Worm (Caenorhabditis elegans): Measurements from ENCODE around the gene M01H9.10.
A peak's percentile ranks its signal among the peaks of the same experiment; 100 is the strongest.

Gene M01H9.10

DNA sequence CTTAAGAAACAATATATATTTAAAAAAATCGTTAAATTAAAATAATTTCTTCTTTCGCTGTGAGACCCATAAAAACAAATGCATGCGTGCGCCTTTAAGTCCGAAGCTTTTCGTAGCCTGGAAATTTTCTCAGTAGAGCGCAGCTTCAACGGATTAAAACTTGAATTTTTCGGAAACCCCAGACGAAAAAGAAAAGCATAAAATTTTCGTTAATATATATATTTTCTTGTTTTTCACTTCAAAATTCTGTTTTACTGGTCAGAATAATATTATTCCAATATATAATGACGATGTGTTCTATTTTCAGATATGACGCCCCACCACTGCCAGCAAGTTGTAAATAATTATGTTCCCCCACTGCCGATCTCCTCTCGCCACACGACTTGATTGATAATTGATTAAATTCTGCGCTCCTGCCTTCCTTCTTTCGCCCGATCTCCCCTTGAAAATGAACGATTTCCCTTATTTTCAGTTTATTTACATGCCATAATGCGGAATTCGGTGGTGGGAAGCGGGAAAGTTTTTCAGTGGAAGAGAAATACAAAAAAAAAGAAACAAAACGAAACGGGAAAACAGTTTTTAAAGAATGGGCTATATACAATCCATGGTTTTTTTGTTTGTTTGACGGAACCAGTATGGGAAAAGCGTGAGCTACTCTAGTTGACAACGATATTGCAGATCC, 11.7 kb downstream of the M01H9.10 start:
- TF ChIP-seq dao-5 (tag; optimal IDR thresholded peaks at IDR 0.05) (no peak), him-1 (tag; optimal IDR thresholded peaks at IDR 0.05) (peak; percentile 18), W03F9.2 (tag; optimal IDR thresholded peaks at IDR 0.05) (peak; percentile 17)

DNA sequence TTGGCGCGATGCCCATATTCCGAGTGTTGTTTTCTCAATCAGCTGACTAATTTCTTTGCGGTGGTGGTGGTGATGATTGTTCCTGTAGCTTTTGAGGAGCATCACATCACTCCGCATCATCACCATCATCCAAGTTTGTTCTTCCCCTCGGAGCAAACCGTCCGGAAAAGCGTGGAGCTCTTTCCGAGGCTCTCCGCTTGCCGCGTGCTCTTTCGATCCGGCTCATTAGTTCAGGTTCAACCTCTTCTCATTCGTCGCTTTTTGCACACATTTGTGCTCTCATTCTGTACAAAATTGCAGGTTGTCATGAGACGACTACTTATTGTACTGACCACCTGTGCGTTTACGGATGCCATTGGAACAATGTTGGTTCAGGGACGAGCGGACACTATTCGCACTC, 14.7 kb downstream of the M01H9.10 start, which contains the start of gene M01H9.5:
M01H9.5 (plus strand) TSS at position 301 of the 400 bp plus-strand sequence.
- TF ChIP-seq him-1 (tag; optimal IDR thresholded peaks at IDR 0.05) (no peak), W03F9.2 (tag; optimal IDR thresholded peaks at IDR 0.05) (no peak), dao-5 (tag; optimal IDR thresholded peaks at IDR 0.05) (no peak)

DNA sequence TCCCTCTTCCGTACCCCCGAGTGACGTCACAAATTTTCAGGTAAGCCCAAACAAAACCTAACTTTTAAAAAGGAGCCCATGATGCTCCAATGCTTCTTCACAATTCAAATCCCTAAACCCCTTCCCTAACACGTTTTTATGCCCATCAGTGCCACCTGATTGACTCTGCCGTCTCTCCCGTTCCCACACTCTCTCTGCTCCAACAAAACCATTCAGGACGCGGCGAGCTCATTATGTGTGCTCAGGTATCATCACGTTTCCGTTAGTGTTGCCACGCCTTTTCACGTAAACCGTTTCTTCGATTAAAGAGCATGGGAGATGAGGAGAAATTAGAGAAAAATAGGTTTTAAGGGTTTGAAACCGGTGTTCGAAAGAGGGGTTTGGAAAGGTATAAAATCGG, 16.8 kb downstream of the M01H9.10 start, which contains the start of gene M01H9.2:
M01H9.2 (minus strand) TSS at position 101 of the 400 bp plus-strand sequence.
- TF ChIP-seq W03F9.2 (tag; optimal IDR thresholded peaks at IDR 0.05) (no peak), dao-5 (tag; optimal IDR thresholded peaks at IDR 0.05) (no peak)

DNA sequence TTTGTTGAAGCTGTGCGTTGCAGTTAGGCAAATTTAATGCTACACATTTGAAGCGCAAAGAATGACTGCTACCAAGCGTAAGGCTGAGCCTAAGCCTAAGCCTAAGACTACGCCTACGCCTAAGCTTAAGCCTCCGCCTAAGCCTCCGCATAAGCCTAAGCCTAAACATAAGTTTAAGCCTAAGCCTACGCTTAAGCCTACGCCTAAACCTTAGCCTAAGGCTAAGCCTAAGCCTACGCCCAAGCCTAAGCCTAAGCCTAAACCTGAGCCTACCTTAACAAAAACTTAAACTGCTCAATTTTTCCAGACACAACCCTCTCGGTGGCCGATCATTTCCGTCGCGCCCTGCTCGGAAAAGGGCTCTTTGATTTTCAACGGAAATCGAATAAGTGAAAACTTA, 20.6 kb downstream of the M01H9.10 start:
- no peak for TF ChIP-seq him-1 (tag; optimal IDR thresholded peaks at IDR 0.05)
- TF ChIP-seq W03F9.2 (tag; optimal IDR thresholded peaks at IDR 0.05), result no peak
- TF ChIP-seq dao-5 (tag; optimal IDR thresholded peaks at IDR 0.05), result no peak

DNA sequence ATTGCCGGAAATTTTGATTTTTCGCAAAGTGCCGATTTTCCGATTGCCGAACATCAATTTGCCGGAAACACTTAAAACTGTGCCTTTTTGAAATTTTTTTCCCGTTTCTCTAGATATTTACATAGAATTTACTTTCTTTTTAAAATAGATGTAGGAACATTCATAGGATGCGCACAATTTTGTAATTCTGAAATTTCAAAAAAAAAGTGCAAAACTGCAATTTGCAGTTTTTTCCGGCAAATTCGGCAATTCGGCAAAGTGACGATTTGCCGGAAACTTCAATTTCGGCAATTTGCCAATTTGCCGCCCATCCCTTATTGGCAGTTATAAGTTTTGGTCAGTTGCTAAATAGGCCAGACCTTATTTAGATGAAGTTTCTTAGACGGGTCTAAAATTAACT, 23.3 kb downstream of the M01H9.10 start:
- TF ChIP-seq W03F9.2 (tag; optimal IDR thresholded peaks at IDR 0.05) (no peak), him-1 (tag; optimal IDR thresholded peaks at IDR 0.05) (no peak)

DNA sequence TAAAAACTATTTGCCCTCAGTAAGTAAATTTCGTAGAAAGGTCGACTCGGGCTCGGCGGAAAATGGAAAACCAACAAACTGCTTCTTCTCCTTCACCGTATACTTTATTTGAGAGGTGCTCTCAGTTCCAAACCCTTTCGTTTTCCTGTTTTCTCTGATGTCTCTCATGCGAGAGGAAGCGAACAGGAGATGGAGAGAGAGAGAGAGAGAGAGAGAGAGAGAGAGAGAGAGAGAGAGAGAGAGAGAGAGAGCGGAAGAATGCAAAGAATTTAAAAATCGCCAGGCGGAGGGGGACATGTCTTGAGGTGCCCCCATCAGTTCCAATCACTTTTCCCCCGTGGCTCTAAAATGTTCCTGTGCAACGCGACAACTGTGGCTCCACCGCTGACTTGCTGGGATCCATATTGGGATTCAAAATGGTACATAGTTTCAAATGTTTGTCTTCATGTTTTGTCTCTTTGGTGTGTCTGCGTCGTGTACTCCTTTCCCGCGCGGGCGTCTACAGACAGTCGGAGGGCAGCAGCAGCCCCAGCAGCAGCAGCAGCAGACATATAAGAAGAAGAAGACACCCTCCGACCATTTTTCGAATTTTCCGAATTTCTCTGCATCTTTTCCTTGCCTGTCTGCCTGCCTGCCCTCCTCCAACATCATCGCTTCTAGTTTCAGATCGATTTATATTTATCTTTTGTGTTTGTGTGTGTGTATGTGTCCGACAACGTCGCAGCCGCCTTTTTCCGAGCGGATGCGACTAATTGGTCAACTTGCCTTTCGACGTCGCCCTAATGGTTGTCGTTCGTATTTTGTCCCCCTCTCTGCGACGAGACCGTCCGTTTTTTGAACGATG, 25.4 kb downstream of the M01H9.10 start, which contains the start of gene R08C7.11:
R08C7.11 (minus strand) TSS at position 608 of the 844 bp plus-strand sequence.
- TF ChIP-seq W03F9.2 (tag; optimal IDR thresholded peaks at IDR 0.05) (no peak), dao-5 (tag; optimal IDR thresholded peaks at IDR 0.05) (no peak), him-1 (tag; optimal IDR thresholded peaks at IDR 0.05) (no peak)

DNA sequence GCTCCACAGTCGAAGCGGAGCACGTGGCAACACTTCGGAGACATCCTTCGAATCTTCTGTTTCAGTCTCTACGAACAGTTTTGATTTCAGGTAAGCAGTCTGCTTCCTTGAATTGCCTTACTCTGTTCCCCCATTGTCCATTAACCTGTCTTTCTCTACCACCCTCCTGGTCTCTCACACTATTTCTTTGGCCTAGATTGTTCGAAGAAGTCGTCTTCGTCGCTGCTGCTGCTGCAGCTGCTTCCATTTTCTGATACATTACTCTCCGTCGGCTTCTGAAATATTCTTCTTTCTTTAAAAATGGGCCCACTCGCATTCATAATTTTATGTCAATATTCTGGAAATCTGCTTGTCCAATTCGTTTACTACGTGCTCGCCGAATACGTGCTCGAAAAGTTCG, 28.4 kb downstream of the M01H9.10 start, which contains the start of gene R08C7.1:
R08C7.1 (plus strand) TSS at position 301 of the 400 bp plus-strand sequence.
- no peak for TF ChIP-seq dao-5 (tag; optimal IDR thresholded peaks at IDR 0.05)

DNA sequence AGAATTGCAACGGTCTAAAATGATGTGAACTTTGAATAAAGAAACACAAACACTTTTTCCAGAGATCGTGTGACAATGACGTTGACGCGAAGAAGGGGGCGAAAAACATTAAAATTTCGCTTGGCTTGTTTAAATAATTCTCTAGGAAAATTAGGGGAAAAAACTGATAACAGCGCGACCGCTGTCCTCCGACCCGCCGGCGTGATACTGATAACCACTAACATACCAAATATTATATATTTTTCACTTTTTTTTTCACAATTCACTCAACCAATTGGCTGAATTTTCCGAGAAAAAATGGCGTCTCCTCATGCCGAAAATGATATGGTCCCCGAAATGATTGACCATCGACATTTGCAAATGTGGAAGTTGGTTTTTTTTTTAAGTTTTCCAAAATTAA, 30.1 kb downstream of the M01H9.10 start:
- TF ChIP-seq him-1 (tag; optimal IDR thresholded peaks at IDR 0.05), result no peak
- TF ChIP-seq W03F9.2 (tag; optimal IDR thresholded peaks at IDR 0.05), result no peak
- TF ChIP-seq dao-5 (tag; optimal IDR thresholded peaks at IDR 0.05), result no peak

DNA sequence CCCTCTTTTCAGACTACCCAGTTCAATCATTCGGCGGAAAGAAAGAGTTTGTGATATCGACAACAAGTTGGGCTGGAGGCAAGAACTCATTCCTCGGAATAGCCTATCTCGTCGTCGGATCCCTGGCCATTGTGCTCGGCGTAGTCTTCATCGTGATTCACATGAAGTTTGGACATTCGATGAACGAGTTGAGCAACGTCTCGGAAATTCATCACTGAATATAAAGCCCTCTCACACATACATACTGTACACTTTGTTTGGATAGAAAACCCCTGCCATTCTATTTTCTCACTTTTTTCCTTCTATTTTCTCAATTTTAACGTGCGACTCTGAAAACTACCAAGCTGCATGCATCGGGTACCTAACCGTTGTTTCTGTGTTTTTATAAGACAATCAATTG, 30.5 kb downstream of the M01H9.10 start, which contains the start of gene R08C7.12:
R08C7.12 (plus strand) TSS at position 301 of the 400 bp plus-strand sequence.
- TF ChIP-seq W03F9.2 (tag; optimal IDR thresholded peaks at IDR 0.05) (no peak), him-1 (tag; optimal IDR thresholded peaks at IDR 0.05) (no peak), dao-5 (tag; optimal IDR thresholded peaks at IDR 0.05) (no peak)

DNA sequence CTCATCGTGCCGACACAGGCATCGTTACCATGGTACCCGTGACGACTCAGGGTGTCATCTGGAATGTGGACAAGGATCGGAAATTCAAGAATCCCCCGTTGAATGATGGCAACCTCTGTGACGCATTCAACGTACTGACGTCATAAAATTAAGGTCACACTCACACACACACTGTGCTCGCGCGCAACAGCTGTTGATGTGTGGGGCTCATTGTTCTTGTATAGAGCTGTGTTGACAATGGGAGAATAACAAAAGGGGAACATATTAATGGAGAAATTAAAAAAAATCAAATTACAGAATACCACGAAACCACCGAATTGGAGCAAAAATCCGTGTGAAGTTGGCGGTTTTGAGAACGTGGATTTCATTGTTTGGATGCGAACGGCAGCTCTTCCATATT, 31.6 kb downstream of the M01H9.10 start:
- no peak for TF ChIP-seq dao-5 (tag; optimal IDR thresholded peaks at IDR 0.05)
- TF ChIP-seq W03F9.2 (tag; optimal IDR thresholded peaks at IDR 0.05), result no peak
- no peak for TF ChIP-seq him-1 (tag; optimal IDR thresholded peaks at IDR 0.05)

DNA sequence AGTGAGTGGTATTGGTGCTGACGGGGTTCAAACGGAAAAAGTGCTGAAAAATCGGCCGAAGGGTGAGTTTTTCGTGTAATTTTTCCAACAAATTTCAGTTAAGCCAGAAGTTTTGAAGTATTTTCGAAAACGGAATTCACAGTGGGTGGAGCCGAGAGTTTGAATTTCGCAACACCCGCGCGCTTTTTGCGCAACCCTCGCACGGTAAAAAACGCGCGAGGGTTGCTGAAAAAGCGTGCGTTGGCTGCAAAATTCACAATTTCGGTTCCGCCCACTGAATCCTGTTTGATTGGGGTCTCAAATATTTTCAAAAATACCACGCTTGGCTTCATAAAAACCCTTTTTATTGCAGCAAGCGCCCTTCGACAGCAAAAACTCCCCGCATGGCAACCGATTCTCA, 32.6 kb downstream of the M01H9.10 start:
- no peak for TF ChIP-seq him-1 (tag; optimal IDR thresholded peaks at IDR 0.05)
- no peak for TF ChIP-seq W03F9.2 (tag; optimal IDR thresholded peaks at IDR 0.05)
- no peak for TF ChIP-seq dao-5 (tag; optimal IDR thresholded peaks at IDR 0.05)

DNA sequence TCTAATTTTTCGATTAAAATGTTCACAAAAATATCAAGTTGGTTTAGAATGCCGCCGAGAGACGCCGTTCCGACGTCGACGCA, 32.8 kb downstream of the M01H9.10 start, which contains the start of gene chat-1:
chat-1 (plus strand) TSS at position 48 of the 83 bp plus-strand sequence.
- no peak for TF ChIP-seq him-1 (tag; optimal IDR thresholded peaks at IDR 0.05)
- no peak for TF ChIP-seq W03F9.2 (tag; optimal IDR thresholded peaks at IDR 0.05)
- no peak for TF ChIP-seq dao-5 (tag; optimal IDR thresholded peaks at IDR 0.05)

DNA sequence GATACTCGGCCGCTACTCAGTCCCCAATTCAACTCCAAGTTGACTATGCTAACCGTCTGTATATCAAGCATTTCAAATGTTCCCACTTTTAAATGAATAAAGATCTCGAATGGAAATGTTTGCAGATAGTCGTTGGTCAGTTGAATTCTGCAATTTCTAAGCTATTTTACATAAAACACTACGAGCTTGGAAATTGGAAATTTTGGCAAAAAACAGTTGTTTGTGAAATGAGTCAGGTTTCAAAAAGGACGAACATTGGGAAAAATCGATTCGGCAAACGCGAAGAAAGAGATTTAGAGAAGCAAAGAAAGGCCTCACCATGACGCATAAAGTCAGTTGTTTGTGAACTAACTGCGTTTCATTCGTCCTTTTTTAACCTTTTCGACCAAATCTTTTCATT, 33.0 kb downstream of the M01H9.10 start:
- TF ChIP-seq W03F9.2 (tag; optimal IDR thresholded peaks at IDR 0.05), result no peak
- TF ChIP-seq him-1 (tag; optimal IDR thresholded peaks at IDR 0.05), result no peak
- no peak for TF ChIP-seq dao-5 (tag; optimal IDR thresholded peaks at IDR 0.05)

DNA sequence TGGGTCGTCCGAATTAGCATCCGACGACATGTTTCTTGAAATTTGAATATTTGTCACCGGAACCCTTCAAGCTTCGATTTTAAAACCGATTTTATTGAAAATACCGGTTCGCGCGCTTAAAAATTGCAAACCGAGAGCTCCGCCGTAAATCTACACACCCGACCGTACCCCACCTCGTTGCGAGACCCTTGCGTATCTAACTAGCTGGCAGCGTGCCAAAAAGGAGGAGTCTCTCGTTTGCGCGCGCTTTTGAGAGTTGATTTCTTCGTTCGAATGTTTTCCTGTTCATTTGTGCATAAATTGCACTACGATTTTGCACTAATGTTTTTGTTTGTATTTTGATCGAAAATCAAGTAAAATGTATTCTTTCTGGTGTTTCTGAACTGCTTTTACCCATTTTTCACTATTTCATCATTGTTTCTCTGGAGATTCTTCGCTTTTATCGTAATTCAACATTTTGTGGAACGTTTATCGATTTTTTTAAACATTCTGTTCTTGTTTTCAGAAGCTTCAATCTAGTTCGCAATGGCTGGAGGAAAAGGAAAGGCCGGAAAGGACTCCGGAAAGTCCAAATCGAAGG, 34.1 kb downstream of the M01H9.10 start, which contains the start of the genes wapl-1 and htz-1:
wapl-1 (minus strand) TSS at position 30 of the 580 bp plus-strand sequence.
htz-1 (plus strand) TSS at position 506 of the 580 bp plus-strand sequence.
- TF ChIP-seq dao-5 (tag; optimal IDR thresholded peaks at IDR 0.05) (no peak), him-1 (tag; optimal IDR thresholded peaks at IDR 0.05) (peak; percentile 43), W03F9.2 (tag; optimal IDR thresholded peaks at IDR 0.05) (peak; percentile 96)

All from whole organism, L4/young adult.